Worm (Caenorhabditis elegans): ENCODE results near the gene alh-5.

DNA sequence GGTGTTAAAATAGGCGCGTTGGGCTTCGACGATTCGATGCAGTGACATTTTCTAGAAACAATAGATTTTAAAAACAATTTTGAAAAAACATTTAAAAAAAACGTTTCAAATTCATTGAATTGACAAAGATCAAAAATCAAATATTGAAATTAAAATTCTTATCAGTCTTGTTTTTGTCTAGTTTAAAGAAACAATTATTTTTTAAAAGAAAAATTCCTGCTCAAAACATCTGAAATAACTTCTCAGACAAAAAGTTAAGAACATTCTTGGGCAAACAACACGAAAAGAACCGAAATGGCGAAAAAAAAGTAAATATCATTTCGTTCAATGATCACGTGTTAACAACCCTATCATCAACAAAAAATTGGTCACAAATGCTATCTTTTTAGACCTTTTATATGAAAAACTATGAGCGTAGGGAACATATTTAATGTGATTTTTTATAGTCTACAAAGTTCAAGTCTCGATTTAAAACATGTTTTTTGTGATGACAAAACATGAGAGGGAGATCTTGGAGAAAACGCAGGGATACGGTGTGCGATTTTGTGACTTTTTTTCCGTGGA lies at the start of gene alh-5:
- TF ChIP-seq ets-4 (GFP tag; optimal IDR thresholded peaks at IDR 0.05), result no peak
- TF ChIP-seq egl-18 (GFP tag; IDR thresholded peaks at IDR 0.05), result no peak
- no peak for TF ChIP-seq unc-62 (GFP tag; optimal IDR thresholded peaks at IDR 0.05)
- TF ChIP-seq ceh-58 (GFP tag; IDR thresholded peaks at IDR 0.05), result no peak
- TF ChIP-seq snpc-1.1 (tag; optimal IDR thresholded peaks at IDR 0.05; ENCODE audit: insufficient read depth), result no peak
- TF ChIP-seq aptf-2 (GFP tag; conservative IDR thresholded peaks at IDR 0.05), result no peak
- no peak for TF ChIP-seq snpc-4 (GFP tag; optimal IDR thresholded peaks at IDR 0.05)
- no peak for TF ChIP-seq snpc-4 (tag; optimal IDR thresholded peaks at IDR 0.05)
- TF ChIP-seq F39B2.1 (GFP tag; IDR thresholded peaks at IDR 0.05), result no peak
- no peak for TF ChIP-seq dox-1 (GFP tag; IDR thresholded peaks at IDR 0.05)
- TF ChIP-seq C06A6.2 (GFP tag; conservative IDR thresholded peaks at IDR 0.05), result no peak
- no peak for TF ChIP-seq T07F8.4 (tag; optimal IDR thresholded peaks at IDR 0.05)
- no peak for TF ChIP-seq dpl-1 (GFP tag; optimal IDR thresholded peaks at IDR 0.05)
- TF ChIP-seq him-1 (tag; optimal IDR thresholded peaks at IDR 0.05), result no peak

All from whole organism, young adult.